Worm (Caenorhabditis elegans): ENCODE data around the gene C30H6.8.

C30H6.8 gene

DNA sequence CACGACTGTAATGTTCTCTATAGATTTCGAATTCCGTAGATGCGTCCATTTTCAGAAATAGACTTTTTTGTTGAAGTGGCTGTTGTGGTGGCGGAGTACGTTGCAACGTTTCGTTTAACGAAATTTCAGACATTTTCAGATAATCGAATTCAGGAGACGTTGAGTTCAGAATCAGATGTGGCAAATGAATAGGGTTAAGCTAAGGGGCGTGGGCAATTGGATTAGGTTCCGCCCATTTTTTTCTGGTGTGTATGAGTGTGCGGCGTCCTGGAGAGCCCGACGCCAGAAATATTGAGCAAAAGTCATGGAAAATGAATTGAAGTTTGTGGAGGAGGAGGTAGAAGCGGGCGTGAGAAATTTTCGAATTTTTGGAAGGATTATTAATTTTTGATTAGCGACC lies 31.2 kb downstream of the C30H6.8 start:
- TF ChIP-seq sma-9 (GFP tag; optimal IDR thresholded peaks at IDR 0.05) (no peak), sma-9 (tag; optimal IDR thresholded peaks at IDR 0.05) (no peak), fos-1 (tag; optimal IDR thresholded peaks at IDR 0.05) (no peak), Y55F3AM.14 (GFP tag; optimal IDR thresholded peaks at IDR 0.05) (no peak), ztf-11 (tag; optimal IDR thresholded peaks at IDR 0.05) (no peak), ztf-4 (tag; optimal IDR thresholded peaks at IDR 0.05) (no peak), alr-1 (tag; optimal IDR thresholded peaks at IDR 0.05) (no peak), F13H6.1 (tag; optimal IDR thresholded peaks at IDR 0.05) (no peak), nhr-23 (tag; optimal IDR thresholded peaks at IDR 0.05) (no peak), mbf-1 (tag; optimal IDR thresholded peaks at IDR 0.05) (no peak), nhr-6 (tag; optimal IDR thresholded peaks at IDR 0.05) (no peak), nhr-77 (tag; optimal IDR thresholded peaks at IDR 0.05) (no peak)

DNA sequence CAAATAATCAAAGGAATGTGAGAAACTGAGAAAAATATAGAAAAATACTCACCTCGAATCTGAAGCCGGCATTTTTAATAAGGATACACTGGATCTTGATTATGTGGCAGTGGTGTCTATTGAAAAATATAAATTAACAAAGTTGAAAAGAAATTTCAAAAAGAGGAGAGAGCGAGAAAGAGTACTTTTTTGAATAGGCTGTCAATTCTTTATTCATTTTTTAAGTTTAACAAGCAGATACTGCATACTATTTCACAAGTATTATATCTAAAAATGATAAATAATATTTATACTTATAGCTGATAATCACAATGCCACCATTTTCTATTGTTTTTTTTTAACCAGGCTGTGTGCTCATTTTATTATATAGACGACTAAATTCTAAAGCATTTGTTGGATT lies 35.6 kb downstream of the C30H6.8 start, which contains the start of gene npr-26:
TSS of gene npr-26 (minus strand) at position 101 of the 400 bp plus-strand sequence.
- TF ChIP-seq mbf-1 (tag; optimal IDR thresholded peaks at IDR 0.05) (no peak), fos-1 (tag; optimal IDR thresholded peaks at IDR 0.05) (no peak), skn-1 (tag; optimal IDR thresholded peaks at IDR 0.05) (no peak), Y55F3AM.14 (GFP tag; optimal IDR thresholded peaks at IDR 0.05) (no peak), blmp-1 (tag; optimal IDR thresholded peaks at IDR 0.05; ENCODE audit: insufficient read depth) (no peak), ama-1 (optimal IDR thresholded peaks at IDR 0.05) (no peak)

DNA sequence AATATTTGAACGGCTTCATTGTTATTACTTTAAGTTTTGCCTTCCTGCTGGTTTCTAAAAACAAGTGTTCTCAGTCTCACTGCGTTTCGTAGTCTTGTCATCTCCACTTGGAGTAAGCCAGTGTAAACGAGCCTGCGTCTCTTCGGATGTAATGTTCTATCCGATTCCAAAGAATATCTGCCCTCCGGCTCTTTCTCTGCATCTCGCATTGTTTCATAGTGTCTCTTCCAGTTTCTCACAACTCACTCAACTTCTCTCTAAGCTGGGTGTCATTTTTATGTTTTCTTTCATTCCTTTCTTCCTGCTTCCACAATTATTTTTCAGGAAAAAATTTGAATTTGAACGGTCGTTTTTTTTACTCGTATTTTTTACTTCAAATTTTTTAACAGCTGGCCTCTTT lies 44.8 kb downstream of the C30H6.8 start:
- TF ChIP-seq ztf-4 (tag; optimal IDR thresholded peaks at IDR 0.05) = no peak
- no peak for TF ChIP-seq mbf-1 (tag; optimal IDR thresholded peaks at IDR 0.05)
- peak; percentile 33 for TF ChIP-seq sma-9 (GFP tag; optimal IDR thresholded peaks at IDR 0.05)
- TF ChIP-seq sma-9 (tag; optimal IDR thresholded peaks at IDR 0.05) = no peak
- no peak for TF ChIP-seq lin-11 (tag; optimal IDR thresholded peaks at IDR 0.05)
- peak; percentile 5 for TF ChIP-seq F13H6.1 (tag; optimal IDR thresholded peaks at IDR 0.05)
- peak; percentile 32 for TF ChIP-seq C34F6.9 (tag; optimal IDR thresholded peaks at IDR 0.05)
- peak; percentile 64 for TF ChIP-seq unc-55 (GFP tag; optimal IDR thresholded peaks at IDR 0.05)

DNA sequence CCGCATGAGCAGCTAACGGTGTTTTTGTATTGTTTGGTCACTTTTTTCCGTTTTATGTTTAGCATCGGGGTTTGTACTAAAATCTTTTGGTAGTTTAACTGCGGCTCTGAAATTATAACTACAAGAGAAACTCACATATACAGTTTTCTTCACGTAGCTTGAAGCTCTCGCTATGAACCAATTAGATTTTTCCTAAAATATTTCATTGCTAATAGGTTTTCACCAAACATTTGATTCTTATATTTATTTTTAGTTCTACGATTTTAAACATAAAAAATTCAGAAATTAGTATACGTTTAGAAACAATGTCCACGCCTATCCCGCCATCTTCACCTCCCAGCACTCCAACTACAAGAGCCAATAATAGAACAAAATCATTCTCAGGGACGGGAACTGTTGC lies 45.3 kb downstream of the C30H6.8 start, which contains the start of gene C06A12.3:
TSS of gene C06A12.3 (plus strand) at position 301 of the 400 bp plus-strand sequence.
- TF ChIP-seq sem-4 (tag; optimal IDR thresholded peaks at IDR 0.05) (no peak), nhr-237 (tag; optimal IDR thresholded peaks at IDR 0.05) (no peak), lin-13 (GFP tag; optimal IDR thresholded peaks at IDR 0.05) (no peak), unc-55 (GFP tag; optimal IDR thresholded peaks at IDR 0.05) (no peak), C34F6.9 (tag; optimal IDR thresholded peaks at IDR 0.05) (no peak), nhr-25 (tag; optimal IDR thresholded peaks at IDR 0.05) (no peak), nhr-11 (tag; optimal IDR thresholded peaks at IDR 0.05) (no peak), aly-2 (tag; optimal IDR thresholded peaks at IDR 0.05) (no peak), skn-1 (tag; optimal IDR thresholded peaks at IDR 0.05) (no peak), elt-1 (tag; optimal IDR thresholded peaks at IDR 0.05) (no peak), ceh-82 (tag; optimal IDR thresholded peaks at IDR 0.05) (no peak), elt-3 (tag; optimal IDR thresholded peaks at IDR 0.05) (no peak), sma-3 (GFP tag; optimal IDR thresholded peaks at IDR 0.05) (no peak), alr-1 (tag; optimal IDR thresholded peaks at IDR 0.05) (no peak)

DNA sequence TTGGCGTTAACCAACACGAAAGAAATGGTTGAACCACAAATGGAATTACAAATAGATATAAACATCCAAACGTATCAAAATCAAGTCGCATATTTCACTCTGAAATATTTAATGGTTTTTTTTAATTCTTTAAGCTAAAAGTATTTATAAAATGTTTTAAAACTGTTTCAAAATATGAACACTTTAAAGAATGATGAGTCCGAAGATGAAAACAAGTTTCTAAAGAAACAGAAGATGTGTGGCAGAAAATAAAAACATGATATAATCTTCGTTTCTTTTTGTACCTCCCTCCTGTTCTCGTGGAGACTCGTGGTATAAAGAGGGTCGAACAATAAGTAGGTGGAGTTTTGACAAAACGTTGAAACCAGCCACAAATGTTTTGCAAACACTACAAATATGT lies 49.2 kb downstream of the C30H6.8 start, which contains the start of gene lact-6:
TSS of gene lact-6 (minus strand) at position 101 of the 400 bp plus-strand sequence.
- no peak for TF ChIP-seq peb-1 (tag; optimal IDR thresholded peaks at IDR 0.05)
- TF ChIP-seq ZK546.5 (tag; optimal IDR thresholded peaks at IDR 0.05) = no peak
- no peak for TF ChIP-seq snpc-4 (tag; optimal IDR thresholded peaks at IDR 0.05)
- TF ChIP-seq unc-62 (GFP tag; optimal IDR thresholded peaks at IDR 0.05) = no peak
- no peak for TF ChIP-seq dmd-4 (tag; optimal IDR thresholded peaks at IDR 0.05)
- TF ChIP-seq nhr-10 (tag; optimal IDR thresholded peaks at IDR 0.05) = no peak
- no peak for TF ChIP-seq elt-3 (tag; optimal IDR thresholded peaks at IDR 0.05)
